Fruit fly (Drosophila melanogaster) whole organism, wandering third instar larva: ENCODE measurements around the gene CG10562.

Experiments used
- Abd-B ChIP-seq: fragments of >200 bp; optimal IDR thresholded peaks from 2 replicates; lab custom pipeline; 2017; ENCODE audit warnings: missing biosample characterization, missing genetic modification characterization
- CG32264 ChIP-seq: fragments of 200-800 bp; sonication (Bioruptor generic); optimal IDR thresholded peaks from 2 replicates; lab custom pipeline; 2016; ENCODE audit warnings: missing biosample characterization, missing genetic modification characterization
- CrebA ChIP-seq: fragments of 200-800 bp; sonication (Bioruptor generic); optimal IDR thresholded peaks from 2 replicates; lab custom pipeline; 2016; ENCODE audit warnings: missing biosample characterization, mild to moderate bottlenecking, missing genetic modification characterization, borderline replicate concordance
- Dfd ChIP-seq: fragments of >200 bp; optimal IDR thresholded peaks from 2 replicates; lab custom pipeline; 2017; ENCODE audit warnings: missing biosample characterization, missing genetic modification characterization
- Dif ChIP-seq: fragments of 200-275, 200-300 bp; sonication (Bioruptor generic); optimal IDR thresholded peaks from 2 replicates; lab custom pipeline; 2018; ENCODE audit warnings: missing biosample characterization, missing genetic modification characterization; ENCODE audit not compliant: partially characterized antibody
- GATAd ChIP-seq: sonication (Bioruptor generic); optimal IDR thresholded peaks from 2 replicates; lab custom pipeline; 2016; ENCODE audit warnings: missing biosample characterization, missing genetic modification characterization
- Hnf4 ChIP-seq: fragments of 200-800 bp; sonication (Bioruptor generic); optimal IDR thresholded peaks from 2 replicates; lab custom pipeline; 2016; ENCODE audit warnings: missing biosample characterization, mild to moderate bottlenecking, missing genetic modification characterization
- Hr78 ChIP-seq: fragments of >200 bp; optimal IDR thresholded peaks from 2 replicates; lab custom pipeline; 2017; ENCODE audit warnings: missing biosample characterization, missing genetic modification characterization
- Hr83 ChIP-seq: fragments of 200-300 bp; sonication (Bioruptor generic); optimal IDR thresholded peaks from 2 replicates; lab custom pipeline; 2016; ENCODE audit warnings: missing biosample characterization, mild to moderate bottlenecking, missing genetic modification characterization, moderate library complexity; ENCODE audit not compliant: poor library complexity, severe bottlenecking
- Jra ChIP-seq: sonication (Bioruptor generic); optimal IDR thresholded peaks from 2 replicates; lab custom pipeline; 2016; ENCODE audit warnings: missing biosample characterization, missing genetic modification characterization
- Mio ChIP-seq: sonication (Bioruptor generic); optimal IDR thresholded peaks from 2 replicates; lab custom pipeline; 2016; ENCODE audit warnings: missing biosample characterization, missing genetic modification characterization
- Myc ChIP-seq: fragments of >200 bp; optimal IDR thresholded peaks from 2 replicates; lab custom pipeline; 2017
- N ChIP-seq: fragments of >200 bp; optimal IDR thresholded peaks from 2 replicates; lab custom pipeline; 2018; ENCODE audit warnings: missing biosample characterization, missing external identifiers, missing genetic modification characterization
- OdsH ChIP-seq: fragments of 200-800 bp; sonication (Bioruptor generic); optimal IDR thresholded peaks from 2 replicates; lab custom pipeline; 2016; ENCODE audit warnings: missing biosample characterization, mild to moderate bottlenecking, missing genetic modification characterization
- Rel ChIP-seq, 2 experiments: fragments of 200-800 bp; sonication (Bioruptor generic) in 1 of 2; optimal IDR thresholded peaks; 2 replicates in 1 of 2; 3 replicates in 1 of 2; lab custom pipeline; 2016 to 2019; ENCODE audit warnings: mild to moderate bottlenecking in 2 of 2, missing biosample characterization in 2 of 2, missing genetic modification characterization in 2 of 2, moderate library complexity in 1 of 2
- Sp1 ChIP-seq: fragments of 200-800 bp; sonication (Bioruptor generic); optimal IDR thresholded peaks from 3 replicates; lab custom pipeline; 2019; ENCODE audit warnings: missing biosample characterization, mild to moderate bottlenecking, missing genetic modification characterization, moderate library complexity
- Vsx2 ChIP-seq: fragments of 200-300, 225-300 bp; sonication (Bioruptor generic); optimal IDR thresholded peaks from 2 replicates; lab custom pipeline; 2018; ENCODE audit warnings: missing biosample characterization, missing genetic modification characterization; ENCODE audit not compliant: partially characterized antibody
- br ChIP-seq: fragments of 200-800 bp; sonication (Bioruptor generic); optimal IDR thresholded peaks from 2 replicates; lab custom pipeline; 2016; ENCODE audit warnings: missing biosample characterization, missing genetic modification characterization
- brk ChIP-seq: fragments of 200-800 bp; sonication (Bioruptor generic); optimal IDR thresholded peaks from 2 replicates; lab custom pipeline; 2016; ENCODE audit warnings: missing biosample characterization, mild to moderate bottlenecking, missing genetic modification characterization
- dl ChIP-seq, 2 experiments: fragments of 175-275, 200-275 bp in 1 of 2; fragments of 200-275 bp in 1 of 2; sonication (Bioruptor generic); optimal IDR thresholded peaks; lab custom pipeline; 2018; ENCODE audit warnings: mild to moderate bottlenecking in 2 of 2, missing biosample characterization in 2 of 2, missing genetic modification characterization in 2 of 2, moderate library complexity in 2 of 2; ENCODE audit not compliant: partially characterized antibody in 2 of 2, insufficient read depth in 1 of 2
- dsf ChIP-seq: sonication (Bioruptor generic); optimal IDR thresholded peaks from 2 replicates; lab custom pipeline; 2016; ENCODE audit warnings: missing biosample characterization, missing genetic modification characterization, borderline replicate concordance
- ey ChIP-seq: fragments of 200-800 bp; sonication (Bioruptor generic); optimal IDR thresholded peaks from 2 replicates; lab custom pipeline; 2016; ENCODE audit warnings: missing biosample characterization, missing genetic modification characterization
- foxo ChIP-seq, 2 experiments: fragments of 200-800 bp; sonication (Bioruptor generic); optimal IDR thresholded peaks; 2 replicates in 1 of 2; 3 replicates in 1 of 2; lab custom pipeline; 2016 to 2017; ENCODE audit warnings: missing biosample characterization in 2 of 2, missing genetic modification characterization in 2 of 2
- fru ChIP-seq: fragments of 200-800 bp; sonication (Bioruptor generic); optimal IDR thresholded peaks from 3 replicates; lab custom pipeline; 2016; ENCODE audit warnings: missing biosample characterization, mild to moderate bottlenecking, missing genetic modification characterization
- h ChIP-seq: fragments of 200-800 bp; sonication (Bioruptor generic); optimal IDR thresholded peaks from 3 replicates; lab custom pipeline; 2016; ENCODE audit warnings: missing biosample characterization, mild to moderate bottlenecking, missing genetic modification characterization
- jim ChIP-seq: fragments of 175-275, 200-325 bp; sonication (Bioruptor generic); optimal IDR thresholded peaks from 2 replicates; lab custom pipeline; 2016; ENCODE audit warnings: missing biosample characterization, mild to moderate bottlenecking, missing genetic modification characterization
- pan ChIP-seq: fragments of >200 bp; optimal IDR thresholded peaks from 2 replicates; lab custom pipeline; 2017
- psq ChIP-seq: fragments of 200-800 bp; sonication (Bioruptor generic); optimal IDR thresholded peaks from 3 replicates; lab custom pipeline; 2017; ENCODE audit warnings: missing biosample characterization, mild to moderate bottlenecking, missing genetic modification characterization, moderate library complexity
- rgr ChIP-seq: fragments of 200-800 bp; sonication (Bioruptor generic); optimal IDR thresholded peaks from 3 replicates; lab custom pipeline; 2016; ENCODE audit warnings: missing biosample characterization, mild to moderate bottlenecking, missing genetic modification characterization
- sage ChIP-seq: fragments of 200-800 bp; sonication (Bioruptor generic); optimal IDR thresholded peaks from 2 replicates; lab custom pipeline; 2016; ENCODE audit warnings: missing biosample characterization, mild to moderate bottlenecking, missing genetic modification characterization
- sv ChIP-seq: fragments of 200-800 bp; sonication (Bioruptor generic); optimal IDR thresholded peaks from 3 replicates; lab custom pipeline; 2016; ENCODE audit warnings: missing biosample characterization, missing genetic modification characterization
- tai ChIP-seq: sonication (Bioruptor generic); optimal IDR thresholded peaks from 2 replicates; lab custom pipeline; 2016; ENCODE audit warnings: missing biosample characterization, missing genetic modification characterization
- usp ChIP-seq: fragments of >200 bp; optimal IDR thresholded peaks from 2 replicates; lab custom pipeline; 2017; ENCODE audit warnings: missing biosample characterization, missing genetic modification characterization
- woc ChIP-seq: sonication (Bioruptor generic); optimal IDR thresholded peaks from 2 replicates; lab custom pipeline; 2016; ENCODE audit warnings: missing biosample characterization, mild to moderate bottlenecking, missing genetic modification characterization

CG10562 gene

DNA sequence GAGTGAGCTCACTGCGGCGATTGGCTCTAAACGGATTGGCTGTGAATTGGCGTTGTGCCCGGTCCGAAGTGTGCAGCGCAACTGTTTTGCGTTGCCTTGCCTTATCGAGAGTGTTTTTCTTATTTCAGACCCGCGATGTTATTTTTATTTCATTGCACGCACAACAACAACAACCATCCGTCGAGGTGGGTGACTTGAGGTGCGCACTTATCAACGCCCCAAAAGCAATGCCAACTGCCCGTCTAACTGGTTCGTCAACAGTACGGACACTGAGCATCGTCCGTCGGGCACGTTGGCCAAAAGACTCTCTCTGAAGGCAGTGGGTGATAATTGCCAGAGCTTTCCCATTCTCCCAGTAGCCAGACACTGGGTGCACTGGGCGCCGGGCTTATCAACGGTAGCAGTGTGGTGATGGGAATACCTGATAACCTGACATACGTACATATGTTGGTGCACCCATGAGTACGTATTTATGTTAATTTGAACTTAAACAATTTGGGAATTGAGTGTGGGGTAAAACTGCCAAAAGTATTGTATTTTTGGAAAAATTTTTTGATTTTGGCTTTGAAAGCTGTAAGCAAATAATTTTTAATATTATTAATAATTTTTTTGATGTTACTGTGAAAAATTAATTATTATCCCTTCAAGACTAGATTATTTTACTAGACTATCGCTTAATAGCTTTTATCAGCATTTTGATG is 27.1 kb downstream of the CG10562 start, which contains the start of gene CG31102 (continued):
- TF ChIP-seq Hnf4 (GFP tag; lab: Kevin White, UChicago): peak; percentile 40
- TF ChIP-seq Jra: peak; percentile 32
- TF ChIP-seq h: peak; percentile 93
- TF ChIP-seq pan (lab: Kevin White, UChicago): no peak
- peak; percentile 7 for TF ChIP-seq Dif
- TF ChIP-seq foxo (GFP tag; optimal IDR thresholded peaks at IDR 0.05; lab: Kevin White, UChicago): no peak

DNA sequence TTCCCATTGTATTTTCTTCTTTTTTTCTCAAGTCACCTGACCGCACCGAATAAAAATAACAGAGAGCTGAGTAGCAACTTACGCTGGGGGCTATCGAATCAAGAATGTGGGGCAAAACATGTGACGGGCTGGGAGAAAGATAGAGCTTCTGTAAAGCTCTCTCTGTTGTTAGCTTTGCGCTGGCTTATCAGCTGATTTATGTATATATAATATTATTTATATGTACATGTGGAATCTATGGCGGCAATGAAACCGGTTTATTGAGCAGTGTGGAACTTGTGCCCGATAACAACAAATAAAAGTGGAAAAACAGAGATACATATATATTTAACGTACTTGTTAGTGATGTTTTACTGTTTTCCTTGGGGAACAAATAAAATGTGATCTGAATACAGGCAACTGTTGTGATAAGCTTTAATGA is 29.7 kb downstream of the CG10562 start, which contains the start of gene CG31098:
Gene CG31098, minus strand, starts transcription at position 114 of the 421 bp plus-strand sequence.
- TF ChIP-seq psq (GFP tag; lab: Kevin White, UChicago) (no peak), Mio (GFP tag; lab: Kevin White, UChicago) (no peak), Vsx2 (no peak), CrebA (GFP tag; lab: Kevin White, UChicago) (peak; percentile 93), rgr (GFP tag; lab: Kevin White, UChicago) (peak; percentile 21), h (peak; percentile 64), brk (GFP tag; lab: Kevin White, UChicago) (peak; percentile 74), Rel (GFP tag; optimal IDR thresholded peaks at IDR 0.05; lab: Kevin White, UChicago) (peak; percentile 85), Rel (tag; optimal IDR thresholded peaks at IDR 0.05; lab: Kevin White, UChicago) (no peak), sage (peak; percentile 67), foxo (GFP tag; optimal IDR thresholded peaks at IDR 0.05; lab: Kevin White, UChicago) (no peak), OdsH (GFP tag; lab: Kevin White, UChicago) (peak; percentile 16)

DNA sequence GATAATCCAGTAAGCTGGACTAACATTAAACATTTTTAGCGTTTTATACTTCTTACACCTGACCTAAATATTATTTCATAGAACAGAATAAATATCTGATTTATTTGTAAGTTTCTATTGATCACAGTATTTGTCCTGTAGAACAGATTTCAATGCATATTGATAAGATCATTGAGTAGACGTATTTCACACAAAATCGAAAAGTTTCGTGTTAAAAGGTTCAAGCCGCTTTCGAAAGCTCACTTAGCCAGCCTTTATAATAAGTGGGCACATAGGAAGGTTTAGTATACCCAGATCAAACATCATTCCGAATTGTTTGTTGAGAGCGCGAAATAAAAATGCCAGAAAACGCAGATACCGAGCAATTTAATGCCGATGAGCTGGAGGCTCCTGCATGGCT is 33.0 kb downstream of the CG10562 start, which contains the start of gene CG11893:
Gene CG11893, plus strand, starts transcription at position 301 of the 400 bp plus-strand sequence.
- TF ChIP-seq dsf (no peak), N (GFP tag; lab: Kevin White, UChicago) (no peak), fru (GFP tag; lab: Kevin White, UChicago) (no peak), psq (GFP tag; lab: Kevin White, UChicago) (no peak)

DNA sequence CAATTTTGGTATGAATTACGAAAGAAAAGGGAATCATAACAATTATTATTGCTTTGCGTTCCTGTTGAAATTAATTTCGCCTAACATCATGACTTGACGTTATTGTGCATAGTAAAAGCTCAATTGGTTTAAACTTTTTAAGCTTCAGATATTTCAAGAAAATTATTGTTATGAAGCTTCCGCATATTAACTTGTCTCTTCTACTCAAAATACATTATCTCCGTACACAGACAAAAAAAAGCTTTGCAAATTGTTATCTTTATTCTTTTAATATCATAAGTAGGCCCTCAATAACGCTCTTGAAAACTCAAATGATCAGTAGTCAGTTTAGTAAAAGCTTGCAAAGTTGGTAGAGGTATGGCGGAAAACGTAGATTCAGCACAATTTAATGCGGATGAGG is 35.4 kb downstream of the CG10562 start, which contains the start of gene CG13658:
Gene CG13658, plus strand, starts transcription at position 347 of the 400 bp plus-strand sequence.
- TF ChIP-seq Hr78 (no peak), tai (no peak), woc (GFP tag; lab: Kevin White, UChicago) (no peak), Vsx2 (no peak), GATAd (GFP tag; lab: Kevin White, UChicago) (no peak), foxo (GFP tag; optimal IDR thresholded peaks at IDR 0.05; lab: Kevin White, UChicago) (no peak), Mio (GFP tag; lab: Kevin White, UChicago) (no peak), Hnf4 (GFP tag; lab: Kevin White, UChicago) (no peak), Dfd (no peak), Sp1 (GFP tag; lab: Kevin White, UChicago) (no peak), fru (GFP tag; lab: Kevin White, UChicago) (no peak), usp (GFP tag; lab: Kevin White, UChicago) (no peak), sv (no peak), Rel (GFP tag; optimal IDR thresholded peaks at IDR 0.05; lab: Kevin White, UChicago) (no peak), Rel (tag; optimal IDR thresholded peaks at IDR 0.05; lab: Kevin White, UChicago) (no peak), Jra (no peak), psq (GFP tag; lab: Kevin White, UChicago) (no peak), h (no peak), rgr (GFP tag; lab: Kevin White, UChicago) (no peak), Abd-B (no peak)

DNA sequence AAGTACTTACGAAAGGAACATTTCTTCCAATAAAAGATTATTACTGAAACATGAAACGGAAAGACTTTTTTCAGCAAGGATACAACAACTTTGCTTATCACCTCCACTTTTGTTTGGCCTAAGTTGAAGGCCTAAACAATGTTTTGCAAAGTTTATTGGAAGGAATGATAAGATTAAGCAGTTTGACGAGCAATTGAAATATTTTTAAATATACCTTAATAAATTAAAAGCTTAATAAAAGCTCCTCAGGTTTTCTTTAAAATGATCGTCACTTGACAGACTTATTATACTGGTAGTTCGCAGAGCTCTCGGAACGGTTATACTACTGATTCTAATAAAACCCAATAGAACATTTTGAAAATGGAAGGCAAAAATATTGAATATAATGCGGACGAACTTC is 37.4 kb downstream of the CG10562 start, which contains the start of gene CG31104:
Gene CG31104, plus strand, starts transcription at position 301 of the 400 bp plus-strand sequence.
- TF ChIP-seq CG32264 (GFP tag; lab: Kevin White, UChicago) (no peak), Myc (no peak), Abd-B (no peak), br (GFP tag; lab: Kevin White, UChicago) (no peak), Mio (GFP tag; lab: Kevin White, UChicago) (no peak), ey (GFP tag; lab: Kevin White, UChicago) (no peak), OdsH (GFP tag; lab: Kevin White, UChicago) (no peak), woc (GFP tag; lab: Kevin White, UChicago) (no peak), rgr (GFP tag; lab: Kevin White, UChicago) (no peak), jim (no peak), Sp1 (GFP tag; lab: Kevin White, UChicago) (no peak), foxo (GFP tag; optimal IDR thresholded peaks at IDR 0.05; lab: Kevin White, UChicago) (no peak), Hr83 (GFP tag; lab: Kevin White, UChicago) (no peak), Hr78 (no peak), dl (GFP tag; optimal IDR thresholded peaks at IDR 0.05; lab: Kevin White, UChicago; ENCODE audit: insufficient read depth in 1 of 2, partially characterized antibody in 2 of 2) (no peak)
